Fruit fly (Drosophila melanogaster) whole organism, embryonic: ENCODE results near the gene AP-2alpha.

Experiments
- Aef1 ChIP-seq: fragments of 200-800 bp; sonication (Bioruptor generic); IDR thresholded peaks from 3 replicates; pipeline ENCODE4 v1.3.6; 2022; ENCODE audit warnings: missing biosample characterization, missing genetic modification characterization
- Atf-2 ChIP-seq: fragments of 200-800 bp; sonication (Bioruptor generic); optimal IDR thresholded peaks from 2 replicates; lab custom pipeline; 2016; ENCODE audit warnings: missing biosample characterization, missing genetic modification characterization
- Blimp-1 ChIP-seq: fragments of 200-800 bp; sonication (Bioruptor generic); optimal IDR thresholded peaks from 3 replicates; lab custom pipeline; 2018; ENCODE audit warnings: missing biosample characterization, missing genetic modification characterization, mild to moderate bottlenecking, moderate library complexity, missing genetic modification reagents
- CG10565 ChIP-seq: fragments of 200-800 bp; sonication (Bioruptor generic); optimal IDR thresholded peaks from 3 replicates; lab custom pipeline; 2016; ENCODE audit warnings: missing biosample characterization, mild to moderate bottlenecking, missing genetic modification characterization
- CG10979 ChIP-seq: fragments of 200-800 bp; sonication (Bioruptor generic); optimal IDR thresholded peaks from 2 replicates; lab custom pipeline; 2018; ENCODE audit warnings: missing biosample characterization, mild to moderate bottlenecking, missing genetic modification characterization, moderate library complexity
- CG14860 ChIP-seq: fragments of 200-800 bp; sonication (Bioruptor generic); IDR thresholded peaks from 3 replicates; pipeline ENCODE4 v1.3.6; 2022; ENCODE audit warnings: missing biosample characterization, missing genetic modification characterization; ENCODE audit not compliant: partially characterized antibody
- CG14965 ChIP-seq: fragments of 200-800 bp; sonication (Bioruptor generic); optimal IDR thresholded peaks from 2 replicates; lab custom pipeline; 2016; ENCODE audit warnings: missing biosample characterization, missing genetic modification characterization, borderline replicate concordance
- CG15514 ChIP-seq: fragments of 200-800 bp; sonication (Bioruptor generic); optimal IDR thresholded peaks from 3 replicates; lab custom pipeline; 2017; ENCODE audit warnings: missing biosample characterization, missing genetic modification characterization, mild to moderate bottlenecking, moderate library complexity, missing genetic modification reagents
- CG1603 ChIP-seq: fragments of 200-800 bp; sonication (Bioruptor generic); optimal IDR thresholded peaks from 2 replicates; lab custom pipeline; 2019; ENCODE audit warnings: missing biosample characterization, mild to moderate bottlenecking, missing genetic modification characterization, moderate library complexity
- CG17802 ChIP-seq: fragments of 200-800 bp; sonication (Bioruptor generic); optimal IDR thresholded peaks from 2 replicates; lab custom pipeline; 2018; ENCODE audit warnings: missing biosample characterization, mild to moderate bottlenecking, missing genetic modification characterization, moderate library complexity
- CG3065 ChIP-seq: fragments of 200-800 bp; sonication (Bioruptor generic); optimal IDR thresholded peaks from 2 replicates; lab custom pipeline; 2016; ENCODE audit warnings: missing biosample characterization, missing genetic modification characterization
- CG3847 ChIP-seq: fragments of 200-800 bp; sonication (Bioruptor generic); IDR thresholded peaks from 2 replicates; pipeline ENCODE4 v1.3.6; 2022; ENCODE audit warnings: missing biosample characterization, missing genetic modification characterization
- CG6175 ChIP-seq: fragments of 200-800 bp; sonication (Bioruptor generic); IDR thresholded peaks from 3 replicates; pipeline ENCODE4 v1.3.6; 2022; ENCODE audit warnings: missing biosample characterization, missing genetic modification characterization
- CG6791 ChIP-seq: fragments of 200-800 bp; sonication (Bioruptor generic); IDR thresholded peaks from 3 replicates; pipeline ENCODE4 v1.3.6; 2022; ENCODE audit warnings: missing biosample characterization, missing genetic modification characterization; ENCODE audit not compliant: partially characterized antibody
- CG6854 ChIP-seq: fragments of 200-800 bp; sonication (Bioruptor generic); optimal IDR thresholded peaks from 3 replicates; lab custom pipeline; 2017; ENCODE audit warnings: missing biosample characterization, mild to moderate bottlenecking, missing genetic modification characterization
- CG7987 ChIP-seq: fragments of 200-800 bp; sonication (Bioruptor generic); optimal IDR thresholded peaks from 2 replicates; lab custom pipeline; 2018; ENCODE audit warnings: missing biosample characterization, mild to moderate bottlenecking, missing genetic modification characterization, moderate library complexity
- CG8290 ChIP-seq, 3 experiments: fragments of 200-800 bp; sonication (Bioruptor generic); optimal IDR thresholded peaks; 2 replicates each; lab custom pipeline; 2016 to 2019; ENCODE audit warnings: missing biosample characterization in 3 of 3, missing genetic modification characterization in 3 of 3, mild to moderate bottlenecking in 2 of 3, moderate library complexity in 1 of 3
- CG9797 ChIP-seq: fragments of 200-800 bp; sonication (Bioruptor generic); optimal IDR thresholded peaks from 3 replicates; lab custom pipeline; 2018; ENCODE audit warnings: missing biosample characterization, mild to moderate bottlenecking, missing genetic modification characterization
- D19B ChIP-seq: fragments of 200-800 bp; sonication (Bioruptor generic); optimal IDR thresholded peaks from 2 replicates; lab custom pipeline; 2017; ENCODE audit warnings: missing biosample characterization, mild to moderate bottlenecking, missing genetic modification characterization
- Dfd ChIP-seq, 2 experiments: fragments of >200 bp; optimal IDR thresholded peaks; 2 replicates each; lab custom pipeline; 2017; ENCODE audit warnings: missing biosample characterization in 2 of 2, missing genetic modification characterization in 2 of 2
- Gsc ChIP-seq: fragments of 200-800 bp; sonication (Bioruptor generic); IDR thresholded peaks from 2 replicates; pipeline ENCODE4 v1.3.6; 2022; ENCODE audit warnings: missing biosample characterization, missing genetic modification characterization
- HLH54F ChIP-seq: fragments of 200-800 bp; sonication (Bioruptor generic); optimal IDR thresholded peaks from 3 replicates; lab custom pipeline; 2016; ENCODE audit warnings: missing biosample characterization, missing genetic modification characterization
- HmgD ChIP-seq: fragments of 200-800 bp; sonication (Bioruptor generic); optimal IDR thresholded peaks from 3 replicates; lab custom pipeline; 2016; ENCODE audit warnings: missing biosample characterization, missing genetic modification characterization
- Hmr ChIP-seq: fragments of 200-800 bp; sonication (Bioruptor generic); optimal IDR thresholded peaks from 3 replicates; lab custom pipeline; 2017; ENCODE audit warnings: mild to moderate bottlenecking, missing biosample characterization, missing genetic modification reagents, missing genetic modification characterization
- Meics ChIP-seq: fragments of 200-800 bp; sonication (Bioruptor generic); optimal IDR thresholded peaks from 2 replicates; lab custom pipeline; 2017; ENCODE audit warnings: missing biosample characterization, mild to moderate bottlenecking, missing genetic modification characterization
- Poxn ChIP-seq: fragments of 200-800 bp; sonication (Bioruptor generic); IDR thresholded peaks from 2 replicates; pipeline ENCODE4 v1.3.6; 2022; ENCODE audit warnings: missing biosample characterization, missing genetic modification characterization
- Sry-β ChIP-seq: fragments of 200-800 bp; sonication (Bioruptor generic); optimal IDR thresholded peaks from 2 replicates; lab custom pipeline; 2018; ENCODE audit warnings: missing biosample characterization, mild to moderate bottlenecking, missing genetic modification characterization, moderate library complexity
- Taf1 ChIP-seq: fragments of 200-800 bp; sonication (Bioruptor generic); IDR thresholded peaks from 2 replicates; pipeline ENCODE4 v1.3.6; 2022; ENCODE audit warnings: missing biosample characterization, missing genetic modification characterization
- ash1 ChIP-seq: fragments of 200-800 bp; sonication (Bioruptor generic); optimal IDR thresholded peaks from 2 replicates; lab custom pipeline; 2018; ENCODE audit warnings: missing biosample characterization, mild to moderate bottlenecking, missing genetic modification characterization
- az2 ChIP-seq: fragments of 200-800 bp; sonication (Bioruptor generic); optimal IDR thresholded peaks from 3 replicates; lab custom pipeline; 2016; ENCODE audit warnings: missing biosample characterization, missing genetic modification characterization
- br ChIP-seq: fragments of >200 bp; optimal IDR thresholded peaks from 2 replicates; lab custom pipeline; 2017
- btn ChIP-seq: fragments of 200-800 bp; sonication (Bioruptor generic); optimal IDR thresholded peaks from 2 replicates; lab custom pipeline; 2016; ENCODE audit warnings: missing biosample characterization, missing genetic modification characterization
- cg ChIP-seq: fragments of 200-800 bp; sonication (Bioruptor generic); optimal IDR thresholded peaks from 3 replicates; lab custom pipeline; 2019; ENCODE audit warnings: missing biosample characterization, mild to moderate bottlenecking, missing genetic modification characterization, moderate library complexity
- chif ChIP-seq, 2 experiments: fragments of 200-800 bp; sonication (Bioruptor generic); optimal IDR thresholded peaks; 3 replicates each; lab custom pipeline; 2016; ENCODE audit warnings: missing biosample characterization in 2 of 2, missing genetic modification characterization in 2 of 2
- dysf ChIP-seq: fragments of 200-800 bp; sonication (Bioruptor generic); IDR thresholded peaks from 3 replicates; pipeline ENCODE4 v1.3.6; 2022; ENCODE audit warnings: missing biosample characterization, missing genetic modification characterization
- hth ChIP-seq: fragments of >200 bp; optimal IDR thresholded peaks from 2 replicates; lab custom pipeline; 2017; ENCODE audit warnings: inconsistent platforms
- maf-S ChIP-seq: fragments of 200-800 bp; sonication (Bioruptor generic); optimal IDR thresholded peaks from 2 replicates; lab custom pipeline; 2016; ENCODE audit warnings: missing biosample characterization, missing genetic modification characterization
- mam ChIP-seq: fragments of 200-800 bp; sonication (Bioruptor generic); optimal IDR thresholded peaks from 3 replicates; lab custom pipeline; 2016; ENCODE audit warnings: missing biosample characterization, missing genetic modification characterization
- mirr ChIP-seq: fragments of 200-800 bp; sonication (Bioruptor generic); optimal IDR thresholded peaks from 3 replicates; lab custom pipeline; 2018; ENCODE audit warnings: missing biosample characterization, mild to moderate bottlenecking, missing genetic modification characterization
- nerfin-2 ChIP-seq: fragments of 200-800 bp; sonication (Bioruptor generic); IDR thresholded peaks from 2 replicates; pipeline ENCODE4 v1.3.6; 2022; ENCODE audit warnings: missing biosample characterization, missing genetic modification characterization; ENCODE audit not compliant: partially characterized antibody
- prd ChIP-seq, 3 experiments: fragments of >200 bp in 2 of 3; fragments of 200-800 bp in 1 of 3; sonication (Bioruptor generic) in 1 of 3; optimal IDR thresholded peaks in 2 of 3; IDR thresholded peaks in 1 of 3; 2 replicates in 2 of 3; 3 replicates in 1 of 3; pipeline versions ENCODE4 v1.3.6 to Lab custom; 2017 to 2022; ENCODE audit warnings: missing biosample characterization in 1 of 3, missing genetic modification characterization in 1 of 3
- repo ChIP-seq: fragments of 200-800 bp; sonication (Bioruptor generic); optimal IDR thresholded peaks from 2 replicates; lab custom pipeline; 2016; ENCODE audit warnings: missing biosample characterization, missing genetic modification characterization
- schlank ChIP-seq: fragments of 200-800 bp; sonication (Bioruptor generic); optimal IDR thresholded peaks from 2 replicates; lab custom pipeline; 2018; ENCODE audit warnings: missing biosample characterization, mild to moderate bottlenecking, missing genetic modification characterization
- ssp ChIP-seq: fragments of 200-800 bp; sonication (Bioruptor generic); IDR thresholded peaks from 2 replicates; pipeline ENCODE4 v1.3.6; 2022; ENCODE audit warnings: missing biosample characterization, missing genetic modification characterization
- stc ChIP-seq: fragments of 200-800 bp; sonication (Bioruptor generic); IDR thresholded peaks from 2 replicates; pipeline ENCODE4 v1.3.6; 2022; ENCODE audit warnings: missing biosample characterization, missing genetic modification characterization
- trh ChIP-seq: fragments of 200-800 bp; sonication (Bioruptor generic); optimal IDR thresholded peaks from 2 replicates; lab custom pipeline; 2016; ENCODE audit warnings: missing biosample characterization, missing genetic modification characterization
- zen ChIP-seq: fragments of 200-800 bp; sonication (Bioruptor generic); optimal IDR thresholded peaks from 3 replicates; lab custom pipeline; 2018; ENCODE audit warnings: missing biosample characterization, mild to moderate bottlenecking, missing genetic modification characterization, moderate library complexity
- zen2 ChIP-seq: fragments of 200-800 bp; sonication (Bioruptor generic); IDR thresholded peaks from 3 replicates; pipeline ENCODE4 v1.3.6; 2022; ENCODE audit warnings: missing biosample characterization, missing genetic modification characterization; ENCODE audit not compliant: partially characterized antibody

Gene AP-2alpha

DNA sequence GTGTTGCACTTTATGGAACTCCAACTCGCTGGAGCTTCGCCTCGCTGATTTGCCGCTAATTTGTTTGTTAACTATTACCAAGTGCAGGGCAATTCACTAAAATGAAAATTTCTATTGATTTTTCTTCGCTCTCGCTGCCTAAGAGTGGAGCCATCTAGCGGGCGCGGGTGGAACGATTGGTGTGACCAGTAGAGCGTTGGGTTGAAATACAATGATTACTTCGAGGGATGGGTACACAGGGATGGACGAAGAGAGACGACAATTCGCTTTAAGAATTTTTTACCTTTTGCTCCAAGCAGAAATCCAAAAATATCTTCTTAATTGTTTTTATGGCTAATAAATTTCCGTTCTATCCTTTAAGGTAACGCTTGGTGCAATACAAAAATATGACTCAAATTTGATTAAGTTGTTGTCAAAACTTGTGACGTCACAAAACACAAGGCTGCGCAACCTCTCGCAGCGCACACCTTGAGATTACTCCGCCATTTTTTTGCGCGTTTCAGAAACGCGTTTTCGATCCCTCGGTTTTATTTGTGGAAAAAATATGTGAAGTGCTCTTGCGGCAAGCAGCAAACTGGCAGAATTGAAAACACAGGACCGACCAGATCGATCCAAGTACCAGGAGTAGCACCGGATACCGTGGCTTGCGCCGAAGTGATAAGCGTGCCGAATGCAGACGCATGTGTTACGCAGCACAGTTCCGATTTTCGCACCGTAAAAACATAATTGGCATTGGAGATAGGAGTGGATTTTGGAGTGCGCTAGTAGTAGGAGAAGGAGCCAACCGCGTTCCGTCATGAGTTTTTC is at the start of gene AP-2alpha, which contains the start of gene ebi (continued):
- TF ChIP-seq CG6791 (GFP tag; lab: Robert Waterston, UW) = no peak
- TF ChIP-seq Blimp-1 = peak; percentile 62
- TF ChIP-seq cg (GFP tag; lab: Kevin White, UChicago) = no peak
- TF ChIP-seq Taf1 (GFP tag; lab: Robert Waterston, UW) = peak; percentile 77
- no peak for TF ChIP-seq zen2 (GFP tag; lab: Robert Waterston, UW)
- TF ChIP-seq nerfin-2 = no peak
- peak; percentile 96 for TF ChIP-seq mam (GFP tag; lab: Kevin White, UChicago)
- TF ChIP-seq stc = 0 out of 2 replicates have a peak, but pooled peaks have one; percentile 45
- TF ChIP-seq CG14965 (GFP tag; lab: Kevin White, UChicago) = peak; percentile 91
- TF ChIP-seq CG17802 (tag; lab: Kevin White, UChicago) = peak; percentile 28
- peak; percentile 76 for TF ChIP-seq CG6175 (GFP tag; lab: Robert Waterston, UW)
- TF ChIP-seq D19B (GFP tag; lab: Kevin White, UChicago) = peak; percentile 65
- peak; percentile 81 for TF ChIP-seq repo
- TF ChIP-seq Atf-2 (GFP tag; lab: Kevin White, UChicago) = peak; percentile 94
- peak; percentile 95 for TF ChIP-seq HLH54F
- TF ChIP-seq HmgD (GFP tag; lab: Kevin White, UChicago) = peak; percentile 97
- peak; percentile 84 for TF ChIP-seq ssp (GFP tag; lab: Robert Waterston, UW)
- peak; percentile 92 for TF ChIP-seq CG9797 (GFP tag; lab: Kevin White, UChicago)
- peak; percentile 78 for TF ChIP-seq zen (tag; lab: Kevin White, UChicago)
- TF ChIP-seq CG6854 (GFP tag; lab: Kevin White, UChicago) = no peak
- TF ChIP-seq Sry-β (GFP tag; lab: Kevin White, UChicago) = peak; percentile 48
- TF ChIP-seq CG10979 (tag; lab: Kevin White, UChicago) = peak; percentile 76
- TF ChIP-seq CG3065 (GFP tag; lab: Kevin White, UChicago) = peak; percentile 69
- TF ChIP-seq CG10565 (GFP tag; lab: Kevin White, UChicago) = peak; percentile 29
- TF ChIP-seq maf-S (GFP tag; lab: Kevin White, UChicago) = peak; percentile 93
- TF ChIP-seq CG1603 (tag; lab: Kevin White, UChicago) = peak; percentile 90
- TF ChIP-seq CG14860 (GFP tag; lab: Robert Waterston, UW) = no peak
- peak; percentile 67 for TF ChIP-seq schlank (tag; lab: Kevin White, UChicago)
- peak; percentile 94 for TF ChIP-seq CG3847 (GFP tag; lab: Robert Waterston, UW)
- TF ChIP-seq btn (GFP tag; lab: Kevin White, UChicago) = peak; percentile 80
- peak; percentile 88 for TF ChIP-seq Hmr
- TF ChIP-seq az2 (GFP tag; lab: Kevin White, UChicago) = peak; percentile 87
- TF ChIP-seq Dfd (GFP tag; optimal IDR thresholded peaks at IDR 0.05; lab: Kevin White, UChicago) = no peak
- peak; percentile 76 for TF ChIP-seq Meics
- peak; percentile 26 for TF ChIP-seq mirr (GFP tag; lab: Kevin White, UChicago)
- peak; percentile 72 for TF ChIP-seq CG8290 (GFP tag; optimal IDR thresholded peaks at IDR 0.05; lab: Kevin White, UChicago)
- peak; percentile 31 to 61 for TF ChIP-seq CG8290 (tag; optimal IDR thresholded peaks at IDR 0.05; lab: Kevin White, UChicago)
- peak; percentile 76 for TF ChIP-seq Gsc (GFP tag; lab: Robert Waterston, UW)
- peak; percentile 86 for TF ChIP-seq CG15514
- no peak for TF ChIP-seq CG7987 (GFP tag; lab: Kevin White, UChicago)
- TF ChIP-seq ash1 = no peak
- TF ChIP-seq prd (optimal IDR thresholded peaks at IDR 0.05; lab: Kevin White, UChicago) = no peak
- peak; percentile 95 for TF ChIP-seq prd (GFP tag; IDR thresholded peaks at IDR 0.05; lab: Robert Waterston, UW)
- no peak for TF ChIP-seq hth (lab: Kevin White, UChicago)
- peak; percentile 92 for TF ChIP-seq Aef1 (GFP tag; lab: Robert Waterston, UW)
- TF ChIP-seq trh = peak; percentile 75
- peak; percentile 93 for TF ChIP-seq dysf (GFP tag; lab: Robert Waterston, UW)
- no peak for TF ChIP-seq br (lab: Kevin White, UChicago)
- peak; percentile 71 for TF ChIP-seq Poxn (GFP tag; lab: Robert Waterston, UW)
- peak; percentile 92 to 96 for TF ChIP-seq chif (GFP tag; optimal IDR thresholded peaks at IDR 0.05; lab: Kevin White, UChicago)
